Worm (Caenorhabditis elegans) whole organism, young adult: ENCODE measurements around the gene sup-36.
"Not testable (repeated sequence)": the region's sequence is repeated elsewhere in the genome, so short reads cannot be mapped to it uniquely, and the experiment has no call there.

ENCODE experiments used
- B0019.2 ChIP-seq: fragments of 200-800 bp; sonication (Bioruptor generic); conservative IDR thresholded peaks from 2 replicates; pipeline ENCODE4 v1.3.6; 2022; ENCODE audit warnings: missing genetic modification reagents, missing genetic modification characterization, missing compliant biosample characterization
- B0336.3 ChIP-seq: fragments of 200-800 bp; sonication (Bioruptor generic); IDR thresholded peaks from 2 replicates; pipeline ENCODE4 v1.3.6; 2022; ENCODE audit warnings: missing genetic modification characterization, missing compliant biosample characterization
- C17E4.6 ChIP-seq: fragments of 200-800 bp; sonication (Bioruptor generic); IDR thresholded peaks from 2 replicates; pipeline ENCODE4 v1.3.6; 2022; ENCODE audit warnings: missing genetic modification reagents, missing genetic modification characterization, missing compliant biosample characterization
- T26A5.8 ChIP-seq: sonication (generic microtip); optimal IDR thresholded peaks from 2 replicates; lab custom pipeline; 2016; ENCODE audit warnings: missing genetic modification characterization, missing compliant biosample characterization
- Y53G8AR.9 ChIP-seq: fragments of 200-800 bp; sonication (Bioruptor generic); conservative IDR thresholded peaks from 2 replicates; pipeline ENCODE4 v1.3.6; 2022; ENCODE audit warnings: missing genetic modification reagents, missing genetic modification characterization, missing compliant biosample characterization
- Y79H2A.3 ChIP-seq: fragments of 200-800 bp; sonication (Bioruptor generic); conservative IDR thresholded peaks from 2 replicates; pipeline ENCODE4 v1.3.6; 2022; ENCODE audit warnings: missing genetic modification reagents, missing genetic modification characterization, missing compliant biosample characterization
- Y95B8A.8 ChIP-seq: fragments of 200-800 bp; sonication (Bioruptor generic); IDR thresholded peaks from 2 replicates; pipeline ENCODE4 v1.3.6; 2022; ENCODE audit warnings: missing genetic modification reagents, missing genetic modification characterization, missing compliant biosample characterization
- aptf-2 ChIP-seq: fragments of 200-800 bp; sonication (Bioruptor generic); conservative IDR thresholded peaks from 2 replicates; pipeline ENCODE4 v1.3.6; 2022; ENCODE audit warnings: missing genetic modification reagents, missing genetic modification characterization, missing compliant biosample characterization
- attf-5 ChIP-seq: fragments of 200-800 bp; sonication (Bioruptor generic); optimal IDR thresholded peaks from 2 replicates; lab custom pipeline; 2018; ENCODE audit warnings: mild to moderate bottlenecking, missing genetic modification characterization, missing compliant biosample characterization
- ccch-3 ChIP-seq: fragments of 200-800 bp; sonication (Bioruptor generic); optimal IDR thresholded peaks from 2 replicates; lab custom pipeline; 2018; ENCODE audit warnings: mild to moderate bottlenecking, missing genetic modification characterization, missing compliant biosample characterization
- ceh-40 ChIP-seq: fragments of 200-800 bp; sonication (Bioruptor generic); IDR thresholded peaks from 2 replicates; pipeline ENCODE4 v1.3.6; 2022; ENCODE audit warnings: missing genetic modification characterization, missing compliant biosample characterization
- ceh-58 ChIP-seq: fragments of 200-800 bp; sonication (Bioruptor generic); IDR thresholded peaks from 2 replicates; pipeline ENCODE4 v1.3.6; 2022; ENCODE audit warnings: missing genetic modification characterization, missing compliant biosample characterization
- dpff-1 ChIP-seq: sonication (generic microtip); optimal IDR thresholded peaks from 2 replicates; lab custom pipeline; 2017; ENCODE audit warnings: mild to moderate bottlenecking, missing genetic modification characterization, missing compliant biosample characterization
- egrh-3 ChIP-seq: fragments of 200-800 bp; sonication (Bioruptor generic); IDR thresholded peaks from 2 replicates; pipeline ENCODE4 v1.3.6; 2022; ENCODE audit warnings: missing genetic modification reagents, missing genetic modification characterization, missing compliant biosample characterization
- ekl-4 ChIP-seq: fragments of 200-800 bp; sonication (Bioruptor generic); IDR thresholded peaks from 2 replicates; pipeline ENCODE4 v1.3.6; 2022; ENCODE audit warnings: missing genetic modification reagents, missing genetic modification characterization, missing compliant biosample characterization
- fkh-3 ChIP-seq: sonication (generic microtip); optimal IDR thresholded peaks from 2 replicates; lab custom pipeline; 2016; ENCODE audit warnings: mild to moderate bottlenecking, missing genetic modification characterization, missing compliant biosample characterization
- hmg-1.2 ChIP-seq: fragments of 200-800 bp; sonication (Bioruptor generic); IDR thresholded peaks from 2 replicates; pipeline ENCODE4 v1.3.6; 2022; ENCODE audit warnings: missing genetic modification reagents, missing genetic modification characterization, missing compliant biosample characterization
- lag-1 ChIP-seq: fragments of 200-800 bp; sonication (Bioruptor generic); IDR thresholded peaks from 2 replicates; pipeline ENCODE4 v1.3.6; 2022; ENCODE audit warnings: missing genetic modification reagents, missing genetic modification characterization, missing compliant biosample characterization
- let-526 ChIP-seq: fragments of 200-800 bp; sonication (Bioruptor generic); IDR thresholded peaks from 2 replicates; pipeline ENCODE4 v1.3.6; 2022; ENCODE audit warnings: missing genetic modification reagents, missing genetic modification characterization, missing compliant biosample characterization
- lin-26 ChIP-seq: fragments of 200-800 bp; sonication (Bioruptor generic); IDR thresholded peaks from 2 replicates; pipeline ENCODE4 v1.3.6; 2022; ENCODE audit warnings: missing genetic modification reagents, missing genetic modification characterization, missing compliant biosample characterization
- lin-35 ChIP-seq, 3 experiments: fragments of 150-350 bp in 2 of 3; sonication (generic microtip) in 1 of 3; optimal IDR thresholded peaks; 2 replicates each; lab custom pipeline; 2014 to 2018; ENCODE audit warnings: missing biosample characterization in 3 of 3, missing genetic modification characterization in 3 of 3, missing genetic modification reagents in 3 of 3
- mcd-1 ChIP-seq: fragments of 200-800 bp; sonication (Bioruptor generic); IDR thresholded peaks from 2 replicates; pipeline ENCODE4 v1.3.6; 2022; ENCODE audit warnings: missing genetic modification reagents, missing genetic modification characterization, missing compliant biosample characterization
- mel-28 ChIP-seq: sonication (generic microtip); optimal IDR thresholded peaks from 2 replicates; lab custom pipeline; 2016; ENCODE audit warnings: borderline replicate concordance, mild to moderate bottlenecking, missing genetic modification characterization, missing compliant biosample characterization
- mes-4 ChIP-seq: sonication (generic microtip); optimal IDR thresholded peaks from 2 replicates; lab custom pipeline; 2016; ENCODE audit warnings: missing genotype, missing genetic modification characterization, missing compliant biosample characterization
- nfyb-1 ChIP-seq: fragments of 200-800 bp; sonication (Bioruptor generic); IDR thresholded peaks from 2 replicates; pipeline ENCODE4 v1.3.6; 2022; ENCODE audit warnings: missing genetic modification reagents, missing genetic modification characterization, missing compliant biosample characterization
- nhr-179 ChIP-seq: sonication (generic microtip); optimal IDR thresholded peaks from 2 replicates; lab custom pipeline; 2016; ENCODE audit warnings: mild to moderate bottlenecking, missing genetic modification characterization, missing compliant biosample characterization
- nhr-90 ChIP-seq: sonication (generic microtip); optimal IDR thresholded peaks from 2 replicates; lab custom pipeline; 2016; ENCODE audit warnings: missing genotype, mild to moderate bottlenecking, missing genetic modification characterization, missing compliant biosample characterization
- sea-2 ChIP-seq: fragments of 200-800 bp; sonication (Bioruptor generic); IDR thresholded peaks from 2 replicates; pipeline ENCODE4 v1.3.6; 2022; ENCODE audit warnings: missing genetic modification characterization, missing compliant biosample characterization
- tbp1 ChIP-seq: fragments of 200-800 bp; sonication (Bioruptor generic); optimal IDR thresholded peaks from 2 replicates; lab custom pipeline; 2018; ENCODE audit warnings: mild to moderate bottlenecking, missing genetic modification characterization, missing compliant biosample characterization
- tbx-9 ChIP-seq: sonication (generic microtip); optimal IDR thresholded peaks from 2 replicates; lab custom pipeline; 2016; ENCODE audit warnings: borderline replicate concordance, missing genetic modification characterization, inconsistent platforms, missing compliant biosample characterization
- unc-130 ChIP-seq: sonication (generic microtip); optimal IDR thresholded peaks from 2 replicates; lab custom pipeline; 2016; ENCODE audit warnings: missing genetic modification reagents, missing genetic modification characterization, missing compliant biosample characterization
- unc-62 ChIP-seq: fragments of 150-350 bp; optimal IDR thresholded peaks from 2 replicates; lab custom pipeline; 2014; ENCODE audit warnings: missing biosample characterization, missing genetic modification reagents, missing genetic modification characterization
- zim-3 ChIP-seq: sonication (generic microtip); optimal IDR thresholded peaks from 2 replicates; lab custom pipeline; 2017; ENCODE audit warnings: mild to moderate bottlenecking, missing genetic modification characterization, moderate library complexity, missing compliant biosample characterization
- ztf-26 ChIP-seq: sonication (generic microtip); optimal IDR thresholded peaks from 2 replicates; lab custom pipeline; 2017; ENCODE audit warnings: missing genetic modification characterization, missing compliant biosample characterization

Gene sup-36

ce11 chrIV:6597298-6597697, 4.2 kb upstream of the sup-36 start, which contains the start of gene F38A5.6:
TSS of gene F38A5.6 (minus strand) at chrIV:6597398.
- TF ChIP-seq mcd-1 (GFP tag; lab: Robert Waterston, UW) (no peak), T26A5.8 (tag; lab: Kevin White, UChicago) (no peak), let-526 (GFP tag; lab: Robert Waterston, UW) (no peak), mel-28 (no peak), ccch-3 (GFP tag; lab: Kevin White, UChicago) (no peak), egrh-3 (GFP tag; lab: Robert Waterston, UW) (no peak), mes-4 (tag; lab: Kevin White, UChicago) (no peak), hmg-1.2 (no peak), lin-35 (GFP tag; optimal IDR thresholded peaks at IDR 0.05; lab: Kevin White, UChicago) (no peak), Y79H2A.3 (GFP tag; lab: Robert Waterston, UW) (no peak), fkh-3 (tag; lab: Kevin White, UChicago) (no peak), nfyb-1 (GFP tag; lab: Robert Waterston, UW) (no peak), Y95B8A.8 (no peak), C17E4.6 (GFP tag; lab: Robert Waterston, UW) (no peak), nhr-90 (tag; lab: Kevin White, UChicago) (no peak), lin-26 (GFP tag; lab: Robert Waterston, UW) (no peak), dpff-1 (tag; lab: Kevin White, UChicago) (no peak), aptf-2 (GFP tag; lab: Robert Waterston, UW) (no peak)

ce11 chrIV:6597918-6598317, 3.6 kb upstream of the sup-36 start, which contains the start of gene nspb-4:
TSS of gene nspb-4 (plus strand) at chrIV:6598218.
- TF ChIP-seq aptf-2 (GFP tag; lab: Robert Waterston, UW); zim-3 (tag; lab: Kevin White, UChicago); ztf-26 (tag; lab: Kevin White, UChicago): not testable (repeated sequence)

- TF ChIP-seq B0019.2; nhr-179; B0336.3 (GFP tag; lab: Robert Waterston, UW): not testable (repeated sequence)
- TF ChIP-seq, all 124 proteins: peak for 0; not testable (repeated sequence) for 124
Measured at ce11 chrIV:6598740-6599139, 2.7 kb upstream of the sup-36 start, which contains the start of gene nspb-5. TSS of gene nspb-5 (plus strand) at chrIV:6599040.

ce11 chrIV:6599447-6599846, 2.0 kb upstream of the sup-36 start, which contains the start of gene F38A5.8:
TSS of gene F38A5.8 (plus strand) at chrIV:6599747.
- no peak for TF ChIP-seq attf-5
- TF ChIP-seq lin-26 (GFP tag; lab: Robert Waterston, UW), result no peak
- TF ChIP-seq ceh-40, result no peak
- TF ChIP-seq ekl-4 (GFP tag; lab: Robert Waterston, UW), result no peak
- TF ChIP-seq sea-2 (GFP tag; lab: Robert Waterston, UW), result no peak
- no peak for TF ChIP-seq lag-1 (GFP tag; lab: Robert Waterston, UW)
- no peak for TF ChIP-seq unc-130
- no peak for TF ChIP-seq tbx-9 (tag; lab: Kevin White, UChicago)
- TF ChIP-seq unc-62 (GFP tag; lab: Kevin White, UChicago), result no peak
- no peak for TF ChIP-seq ceh-58 (GFP tag; lab: Robert Waterston, UW)
- TF ChIP-seq Y53G8AR.9, result no peak
- no peak for TF ChIP-seq tbp1 (GFP tag; lab: Kevin White, UChicago)
